Worm (Caenorhabditis elegans) whole organism, L3 larva: Measurements from ENCODE around the gene T12D8.9.

ENCODE experiments used
- R02D3.7 ChIP-seq: fragments of 150-350 bp; optimal IDR thresholded peaks from 2 replicates; lab custom pipeline; 2014; ENCODE audit warnings: missing biosample characterization, missing genetic modification characterization
- ZK546.5 ChIP-seq: sonication (generic microtip); optimal IDR thresholded peaks from 2 replicates; lab custom pipeline; 2017; ENCODE audit warnings: missing biosample characterization, missing genetic modification characterization
- ama-1 ChIP-seq: fragments of 150-350 bp; optimal IDR thresholded peaks from 2 replicates; lab custom pipeline; 2018
- ceh-16 ChIP-seq: sonication (generic microtip); optimal IDR thresholded peaks from 2 replicates; lab custom pipeline; 2017; ENCODE audit warnings: missing biosample characterization, missing genetic modification characterization
- ceh-28 ChIP-seq: fragments of 150-350 bp; optimal IDR thresholded peaks from 2 replicates; lab custom pipeline; 2014; ENCODE audit warnings: missing biosample characterization, missing genetic modification reagents, missing genetic modification characterization
- egl-27 ChIP-seq: sonication (generic microtip); optimal IDR thresholded peaks from 4 replicates; lab custom pipeline; 2017; ENCODE audit warnings: missing biosample characterization, missing genetic modification reagents, missing genetic modification characterization
- egl-5 ChIP-seq: fragments of 150-350 bp; optimal IDR thresholded peaks from 2 replicates; lab custom pipeline; 2017; ENCODE audit warnings: missing biosample characterization, missing genetic modification reagents, missing genetic modification characterization, inconsistent platforms
- elt-1 ChIP-seq: fragments of 150-350 bp; optimal IDR thresholded peaks from 2 replicates; lab custom pipeline; 2014; ENCODE audit warnings: missing biosample characterization, missing genetic modification characterization
- elt-2 ChIP-seq: sonication (generic microtip); optimal IDR thresholded peaks from 2 replicates; lab custom pipeline; 2016; ENCODE audit warnings: missing genetic modification reagents, mild to moderate bottlenecking, missing genetic modification characterization, missing compliant biosample characterization
- elt-3 ChIP-seq, 3 experiments: fragments of 150-350 bp in 1 of 3; sonication (generic microtip) in 2 of 3; optimal IDR thresholded peaks; 2 replicates in 2 of 3; 4 replicates in 1 of 3; lab custom pipeline; 2014 to 2017; ENCODE audit warnings: missing biosample characterization in 3 of 3, missing genetic modification characterization in 3 of 3
- fkh-2 ChIP-seq: fragments of 150-350 bp; optimal IDR thresholded peaks from 2 replicates; lab custom pipeline; 2014; ENCODE audit warnings: missing biosample characterization, missing genetic modification reagents, missing genetic modification characterization
- fos-1 ChIP-seq: fragments of 150-350 bp; optimal IDR thresholded peaks from 2 replicates; lab custom pipeline; 2014; ENCODE audit warnings: missing biosample characterization, missing genetic modification characterization
- hmg-11 ChIP-seq: sonication (generic microtip); optimal IDR thresholded peaks from 2 replicates; lab custom pipeline; 2016; ENCODE audit warnings: missing genetic modification characterization, missing compliant biosample characterization
- jun-1 ChIP-seq: fragments of 150-350 bp; optimal IDR thresholded peaks from 2 replicates; lab custom pipeline; 2014; ENCODE audit warnings: missing biosample characterization, missing genetic modification reagents, missing genetic modification characterization
- lin-15B ChIP-seq: fragments of 150-350 bp; optimal IDR thresholded peaks from 2 replicates; lab custom pipeline; 2014; ENCODE audit warnings: missing biosample characterization, missing genetic modification characterization
- lsy-12 ChIP-seq: sonication (generic microtip); optimal IDR thresholded peaks from 2 replicates; lab custom pipeline; 2016; ENCODE audit warnings: mild to moderate bottlenecking, missing genetic modification characterization, missing compliant biosample characterization
- mdl-1 ChIP-seq: fragments of 150-350 bp; optimal IDR thresholded peaks from 2 replicates; lab custom pipeline; 2014; ENCODE audit warnings: missing biosample characterization, missing genetic modification characterization
- mml-1 ChIP-seq: fragments of 150-350 bp; sonication (generic microtip); optimal IDR thresholded peaks from 3 replicates; lab custom pipeline; 2014; ENCODE audit warnings: missing biosample characterization, missing genetic modification characterization
- nfya-1 ChIP-seq: sonication (generic microtip); optimal IDR thresholded peaks from 2 replicates; lab custom pipeline; 2017; ENCODE audit warnings: missing genetic modification characterization, mild to moderate bottlenecking, missing compliant biosample characterization, antibody characterized with exemption, moderate library complexity; ENCODE audit not compliant: insufficient read depth
- nhr-11 ChIP-seq: fragments of 150-350 bp; optimal IDR thresholded peaks from 2 replicates; lab custom pipeline; 2014; ENCODE audit warnings: missing biosample characterization, missing genetic modification characterization
- nhr-12 ChIP-seq: fragments of 150-350 bp; optimal IDR thresholded peaks from 2 replicates; lab custom pipeline; 2014; ENCODE audit warnings: missing biosample characterization, missing genetic modification characterization
- nhr-23 ChIP-seq: fragments of 150-350 bp; optimal IDR thresholded peaks from 2 replicates; lab custom pipeline; 2014; ENCODE audit warnings: missing biosample characterization, missing genetic modification reagents, missing genetic modification characterization
- nhr-237 ChIP-seq: fragments of 150-350 bp; optimal IDR thresholded peaks from 2 replicates; lab custom pipeline; 2014; ENCODE audit warnings: missing biosample characterization, missing genetic modification characterization
- nhr-25 ChIP-seq: sonication (generic microtip); optimal IDR thresholded peaks from 2 replicates; lab custom pipeline; 2017; ENCODE audit warnings: missing biosample characterization, missing genetic modification characterization
- nhr-28 ChIP-seq: fragments of 150-350 bp; optimal IDR thresholded peaks from 2 replicates; lab custom pipeline; 2014; ENCODE audit warnings: missing biosample characterization, missing genetic modification characterization
- nhr-43 ChIP-seq: sonication (generic microtip); optimal IDR thresholded peaks from 2 replicates; lab custom pipeline; 2016; ENCODE audit warnings: mild to moderate bottlenecking, missing genetic modification characterization, missing compliant biosample characterization; ENCODE audit not compliant: poor library complexity, severe bottlenecking
- nhr-67 ChIP-seq: fragments of 150-350 bp; optimal IDR thresholded peaks from 2 replicates; lab custom pipeline; 2014; ENCODE audit warnings: missing biosample characterization, missing genetic modification characterization
- nhr-77 ChIP-seq: fragments of 150-350 bp; optimal IDR thresholded peaks from 2 replicates; lab custom pipeline; 2014; ENCODE audit warnings: missing biosample characterization, missing genetic modification characterization
- pha-4 ChIP-seq: fragments of 150-350 bp; optimal IDR thresholded peaks from 2 replicates; lab custom pipeline; 2014; ENCODE audit warnings: missing biosample characterization, missing genetic modification reagents, missing genetic modification characterization
- pqm-1 ChIP-seq: fragments of 150-350 bp; optimal IDR thresholded peaks from 2 replicates; lab custom pipeline; 2017; ENCODE audit warnings: missing biosample characterization, missing genetic modification characterization, inconsistent platforms
- sea-2 ChIP-seq: fragments of 150-350 bp; sonication (generic microtip); optimal IDR thresholded peaks from 4 replicates; lab custom pipeline; 2014; ENCODE audit warnings: missing biosample characterization, missing genetic modification reagents, missing genetic modification characterization
- skn-1 ChIP-seq: fragments of 150-350 bp; optimal IDR thresholded peaks from 2 replicates; lab custom pipeline; 2014; ENCODE audit warnings: missing biosample characterization, missing genetic modification characterization
- snpc-4 ChIP-seq: fragments of 150-350 bp; optimal IDR thresholded peaks from 2 replicates; lab custom pipeline; 2014; ENCODE audit warnings: missing biosample characterization, missing genetic modification characterization
- tbx-2 ChIP-seq: sonication (generic microtip); optimal IDR thresholded peaks from 2 replicates; lab custom pipeline; 2016; ENCODE audit warnings: mild to moderate bottlenecking, missing genetic modification characterization, missing compliant biosample characterization
- unc-39 ChIP-seq: sonication (generic microtip); optimal IDR thresholded peaks from 4 replicates; lab custom pipeline; 2017; ENCODE audit warnings: missing biosample characterization, missing genetic modification characterization
- unc-62 ChIP-seq: fragments of 150-350 bp; sonication (generic microtip); optimal IDR thresholded peaks from 4 replicates; lab custom pipeline; 2014; ENCODE audit warnings: missing biosample characterization, missing genetic modification reagents, missing genetic modification characterization
- zag-1 ChIP-seq: fragments of 150-350 bp; optimal IDR thresholded peaks from 2 replicates; lab custom pipeline; 2014; ENCODE audit warnings: missing biosample characterization, missing genetic modification characterization

The T12D8.9 gene

ce11 chrIII:13651414-13651813 lies 34.5 kb downstream of the T12D8.9 start:
- TF ChIP-seq lin-15B (tag; lab: Kevin White, UChicago) = no peak
- TF ChIP-seq elt-2 (tag; lab: Kevin White, UChicago) = no peak
- TF ChIP-seq egl-5 (tag; lab: Kevin White, UChicago) = no peak
- no peak for TF ChIP-seq lsy-12 (tag; lab: Kevin White, UChicago)
- TF ChIP-seq ama-1 = no peak
- TF ChIP-seq nhr-23 (tag; lab: Kevin White, UChicago) = no peak
- TF ChIP-seq skn-1 = no peak
- no peak for TF ChIP-seq elt-1 (tag; lab: Kevin White, UChicago)
- TF ChIP-seq fkh-2 (tag; lab: Kevin White, UChicago) = no peak
- no peak for TF ChIP-seq nhr-12 (tag; lab: Kevin White, UChicago)
- TF ChIP-seq hmg-11 = no peak

- no peak for TF ChIP-seq pha-4 (tag; lab: Kevin White, UChicago)
- TF ChIP-seq nhr-237 = no peak
- TF ChIP-seq nfya-1 = no peak
- TF ChIP-seq unc-39 = no peak
- TF ChIP-seq pqm-1 (tag; lab: Kevin White, UChicago) = no peak
- TF ChIP-seq tbx-2 (tag; lab: Kevin White, UChicago) = no peak
- TF ChIP-seq sea-2 (GFP tag; lab: Kevin White, UChicago) = no peak
- no peak for TF ChIP-seq elt-3 (tag; optimal IDR thresholded peaks at IDR 0.05; lab: Kevin White, UChicago)
- TF ChIP-seq fos-1 (tag; lab: Kevin White, UChicago) = no peak
- TF ChIP-seq nhr-67 (tag; lab: Kevin White, UChicago) = no peak
- TF ChIP-seq egl-5 (tag; lab: Kevin White, UChicago) = no peak
- TF ChIP-seq unc-62 (GFP tag; lab: Kevin White, UChicago) = no peak
- TF ChIP-seq ceh-16 (tag; lab: Kevin White, UChicago) = no peak
- TF ChIP-seq nhr-28 = no peak
- no peak for TF ChIP-seq nhr-12 (tag; lab: Kevin White, UChicago)
- no peak for TF ChIP-seq egl-27 (tag; lab: Kevin White, UChicago)
Measured at ce11 chrIII:13652010-13652409, 35.1 kb downstream of the T12D8.9 start.

- no peak for TF ChIP-seq lin-15B (tag; lab: Kevin White, UChicago)
- TF ChIP-seq zag-1 (tag; lab: Kevin White, UChicago) = no peak
- no peak for TF ChIP-seq jun-1 (tag; lab: Kevin White, UChicago)
- TF ChIP-seq sea-2 (GFP tag; lab: Kevin White, UChicago) = no peak
- TF ChIP-seq tbx-2 (tag; lab: Kevin White, UChicago) = no peak
- no peak for TF ChIP-seq nhr-43
- no peak for TF ChIP-seq mdl-1 (tag; lab: Kevin White, UChicago)
Measured at ce11 chrIII:13652708-13653107, 35.8 kb downstream of the T12D8.9 start.

ce11 chrIII:13654950-13655349 lies 38.0 kb downstream of the T12D8.9 start:
- TF ChIP-seq elt-1 (tag; lab: Kevin White, UChicago) (no peak), elt-3 (tag; optimal IDR thresholded peaks at IDR 0.05; lab: Kevin White, UChicago) (no peak), tbx-2 (tag; lab: Kevin White, UChicago) (no peak), fkh-2 (tag; lab: Kevin White, UChicago) (no peak), nhr-77 (tag; lab: Kevin White, UChicago) (no peak), mml-1 (tag; lab: Kevin White, UChicago) (no peak), nhr-25 (no peak), nhr-11 (no peak), ZK546.5 (tag; lab: Kevin White, UChicago) (no peak), nhr-237 (no peak), pha-4 (tag; lab: Kevin White, UChicago) (no peak), R02D3.7 (no peak), nhr-67 (tag; lab: Kevin White, UChicago) (no peak), pqm-1 (tag; lab: Kevin White, UChicago) (no peak)

ce11 chrIII:13656680-13657079 lies 39.8 kb downstream of the T12D8.9 start:
- TF ChIP-seq unc-39 = no peak
- TF ChIP-seq ceh-28 = no peak
- TF ChIP-seq lin-15B (tag; lab: Kevin White, UChicago) = no peak
- TF ChIP-seq nhr-28 = no peak
- no peak for TF ChIP-seq tbx-2 (tag; lab: Kevin White, UChicago)
- TF ChIP-seq sea-2 (GFP tag; lab: Kevin White, UChicago) = no peak
- no peak for TF ChIP-seq nhr-43
- TF ChIP-seq nhr-11 = no peak
- TF ChIP-seq snpc-4 (tag; lab: Kevin White, UChicago) = no peak
